Worm (Caenorhabditis elegans) whole organism, mixed stage, embryonic: ENCODE data around the gene F19G12.3.

ENCODE experiments used
- M03D4.4 ChIP-seq: sonication (generic microtip); optimal IDR thresholded peaks from 2 replicates; lab custom pipeline; 2017; ENCODE audit warnings: mild to moderate bottlenecking, missing genetic modification characterization, missing compliant biosample characterization
- blmp-1 ChIP-seq: fragments of 150-350 bp; optimal IDR thresholded peaks from 2 replicates; lab custom pipeline; 2014; ENCODE audit warnings: missing biosample characterization, missing genetic modification characterization
- cnd-1 ChIP-seq: fragments of 200-800 bp; sonication (Bioruptor generic); optimal IDR thresholded peaks from 2 replicates; lab custom pipeline; 2018; ENCODE audit warnings: mild to moderate bottlenecking, missing genetic modification characterization, missing compliant biosample characterization
- elt-1 ChIP-seq: sonication (generic microtip); optimal IDR thresholded peaks from 2 replicates; lab custom pipeline; 2017; ENCODE audit warnings: missing genetic modification characterization, mild to moderate bottlenecking, missing compliant biosample characterization, antibody characterized with exemption, moderate library complexity, borderline replicate concordance; ENCODE audit not compliant: insufficient read depth
- mab-5 ChIP-seq: fragments of 150-350 bp; optimal IDR thresholded peaks from 2 replicates; lab custom pipeline; 2014; ENCODE audit warnings: missing biosample characterization, missing genetic modification characterization
- nhr-12 ChIP-seq: fragments of 150-350 bp; optimal IDR thresholded peaks from 2 replicates; lab custom pipeline; 2014; ENCODE audit warnings: missing biosample characterization, missing genetic modification characterization
- pha-4 ChIP-seq: fragments of 150-350 bp; optimal IDR thresholded peaks from 2 replicates; lab custom pipeline; 2018; ENCODE audit warnings: missing biosample characterization, missing genetic modification reagents, missing genetic modification characterization
- snpc-4 ChIP-seq: fragments of 150-350 bp; optimal IDR thresholded peaks from 2 replicates; lab custom pipeline; 2014; ENCODE audit warnings: missing biosample characterization, missing genetic modification characterization
- zip-8 ChIP-seq: fragments of 150-350 bp; optimal IDR thresholded peaks from 2 replicates; lab custom pipeline; 2014; ENCODE audit warnings: missing biosample characterization, missing genetic modification characterization

ce11 chrX:1459756-1460155, 35.1 kb downstream of the F19G12.3 start:
- TF ChIP-seq pha-4 (tag; lab: Kevin White, UChicago) (no peak), cnd-1 (tag; lab: Kevin White, UChicago) (no peak), blmp-1 (tag; lab: Kevin White, UChicago) (no peak), mab-5 (tag; lab: Kevin White, UChicago) (no peak), snpc-4 (tag; lab: Kevin White, UChicago) (no peak), nhr-12 (tag; lab: Kevin White, UChicago) (no peak), M03D4.4 (tag; lab: Kevin White, UChicago) (no peak), zip-8 (tag; lab: Kevin White, UChicago) (no peak), elt-1 (tag; lab: Kevin White, UChicago) (no peak)
